Fruit fly (Drosophila melanogaster) Kc167 (cell line): ENCODE measurements around the gene CG11670.

Experiments used
- Myc ChIP-seq: fragments of >200 bp; optimal IDR thresholded peaks from 2 replicates; lab custom pipeline; 2017; ENCODE audit warnings: missing external identifiers
- Sin3A ChIP-seq: fragments of >200 bp; optimal IDR thresholded peaks from 2 replicates; lab custom pipeline; 2018; ENCODE audit warnings: missing external identifiers
- h ChIP-seq: fragments of >200 bp; optimal IDR thresholded peaks from 3 replicates; lab custom pipeline; 2018; ENCODE audit warnings: missing external identifiers
- insv ChIP-seq: fragments of >200 bp; optimal IDR thresholded peaks from 3 replicates; lab custom pipeline; 2018; ENCODE audit warnings: missing external identifiers
- psq ChIP-seq: fragments of >200 bp; optimal IDR thresholded peaks from 2 replicates; lab custom pipeline; 2017; ENCODE audit warnings: missing external identifiers
- ttk ChIP-seq: sonication (Bioruptor generic); optimal IDR thresholded peaks from 2 replicates; lab custom pipeline; 2017; ENCODE audit warnings: missing external identifiers

- no peak for TF ChIP-seq Sin3A
- TF ChIP-seq Myc, result no peak
- no peak for TF ChIP-seq psq (lab: Kevin White, UChicago)
- TF ChIP-seq insv (lab: Kevin White, UChicago), result no peak
- TF ChIP-seq h, result no peak
- no peak for TF ChIP-seq ttk
These were observed 9.5 kb upstream of the CG11670 start, which contains the start of gene ry for dm6 chr3R:13032323-13032722.
